Worm (Caenorhabditis elegans) whole organism, L3 larva: Measurements from ENCODE around the gene acl-6.

Experiments used
- ama-1 ChIP-seq: fragments of 150-350 bp; optimal IDR thresholded peaks from 2 replicates; lab custom pipeline; 2018
- ceh-16 ChIP-seq: sonication (generic microtip); optimal IDR thresholded peaks from 2 replicates; lab custom pipeline; 2017; ENCODE audit warnings: missing biosample characterization, missing genetic modification characterization
- ceh-82 ChIP-seq: fragments of 150-350 bp; optimal IDR thresholded peaks from 2 replicates; lab custom pipeline; 2014; ENCODE audit warnings: missing biosample characterization, missing genetic modification characterization
- egl-27 ChIP-seq: sonication (generic microtip); optimal IDR thresholded peaks from 4 replicates; lab custom pipeline; 2017; ENCODE audit warnings: missing biosample characterization, missing genetic modification reagents, missing genetic modification characterization
- elt-1 ChIP-seq: fragments of 150-350 bp; optimal IDR thresholded peaks from 2 replicates; lab custom pipeline; 2014; ENCODE audit warnings: missing biosample characterization, missing genetic modification characterization
- elt-3 ChIP-seq, 3 experiments: fragments of 150-350 bp in 1 of 3; sonication (generic microtip) in 2 of 3; optimal IDR thresholded peaks; 2 replicates in 2 of 3; 4 replicates in 1 of 3; lab custom pipeline; 2014 to 2017; ENCODE audit warnings: missing biosample characterization in 3 of 3, missing genetic modification characterization in 3 of 3
- fkh-10 ChIP-seq: sonication (generic microtip); optimal IDR thresholded peaks from 2 replicates; lab custom pipeline; 2017; ENCODE audit warnings: missing biosample characterization, missing genetic modification reagents, missing genetic modification characterization
- nfya-1 ChIP-seq: sonication (generic microtip); optimal IDR thresholded peaks from 2 replicates; lab custom pipeline; 2017; ENCODE audit warnings: missing genetic modification characterization, mild to moderate bottlenecking, missing compliant biosample characterization, antibody characterized with exemption, moderate library complexity; ENCODE audit not compliant: insufficient read depth
- nhr-25 ChIP-seq: sonication (generic microtip); optimal IDR thresholded peaks from 2 replicates; lab custom pipeline; 2017; ENCODE audit warnings: missing biosample characterization, missing genetic modification characterization
- nhr-28 ChIP-seq: fragments of 150-350 bp; optimal IDR thresholded peaks from 2 replicates; lab custom pipeline; 2014; ENCODE audit warnings: missing biosample characterization, missing genetic modification characterization
- skn-1 ChIP-seq: fragments of 150-350 bp; optimal IDR thresholded peaks from 2 replicates; lab custom pipeline; 2014; ENCODE audit warnings: missing biosample characterization, missing genetic modification characterization
- tbx-2 ChIP-seq: sonication (generic microtip); optimal IDR thresholded peaks from 2 replicates; lab custom pipeline; 2016; ENCODE audit warnings: mild to moderate bottlenecking, missing genetic modification characterization, missing compliant biosample characterization
- unc-39 ChIP-seq: sonication (generic microtip); optimal IDR thresholded peaks from 4 replicates; lab custom pipeline; 2017; ENCODE audit warnings: missing biosample characterization, missing genetic modification characterization

- TF ChIP-seq egl-27 (tag; lab: Kevin White, UChicago): no peak
- TF ChIP-seq fkh-10 (GFP tag; lab: Kevin White, UChicago): no peak
- no peak for TF ChIP-seq tbx-2
- TF ChIP-seq elt-1: no peak
- no peak for TF ChIP-seq nhr-25 (tag; lab: Kevin White, UChicago)
- TF ChIP-seq ceh-82 (tag; lab: Kevin White, UChicago): no peak
- no peak for TF ChIP-seq unc-39 (tag; lab: Kevin White, UChicago)
- no peak for TF ChIP-seq ama-1 (lab: Kevin White, UChicago)
- no peak for TF ChIP-seq skn-1 (tag; lab: Kevin White, UChicago)
- TF ChIP-seq ceh-16 (tag; lab: Kevin White, UChicago): no peak
- no peak for TF ChIP-seq elt-3 (tag; optimal IDR thresholded peaks at IDR 0.05; lab: Kevin White, UChicago)
- TF ChIP-seq nfya-1 (tag; lab: Kevin White, UChicago): no peak
- no peak for TF ChIP-seq nhr-28 (tag; lab: Kevin White, UChicago)
Measured at ce11 chrV:5405053-5405452, 28.1 kb upstream of the acl-6 start, which contains the start of gene dmsr-7.
